Worm (Caenorhabditis elegans): ENCODE data around the gene dpy-31.

Gene dpy-31

ce11 chrIII:7181822-7182221, 20.2 kb upstream of the dpy-31 start, which contains the start of gene epg-4 (continued):
- TF ChIP-seq C17E4.6 (GFP tag; IDR thresholded peaks at IDR 0.05): no peak
- TF ChIP-seq F37B4.10 (GFP tag; IDR thresholded peaks at IDR 0.05): no peak
- TF ChIP-seq F55B11.4 (tag; optimal IDR thresholded peaks at IDR 0.05; ENCODE audit: borderline replicate concordance, insufficient read depth): no peak
- no peak for TF ChIP-seq nhr-27 (tag; optimal IDR thresholded peaks at IDR 0.05)
- no peak for TF ChIP-seq mxl-1 (tag; optimal IDR thresholded peaks at IDR 0.05)
- TF ChIP-seq ztf-18 (tag; optimal IDR thresholded peaks at IDR 0.05): peak; percentile 25
- TF ChIP-seq nfya-1 (tag; optimal IDR thresholded peaks at IDR 0.05; ENCODE audit: borderline replicate concordance, insufficient read depth): no peak
- TF ChIP-seq hlh-26 (GFP tag; conservative IDR thresholded peaks at IDR 0.05): no peak
- peak; percentile 43; the same call in 1 of the 2 replicates for TF ChIP-seq pbrm-1 (GFP tag; IDR thresholded peaks at IDR 0.05)
- no peak for TF ChIP-seq ceh-79 (tag; optimal IDR thresholded peaks at IDR 0.05)
- TF ChIP-seq rpc-1 (optimal IDR thresholded peaks at IDR 0.05): no peak
- no peak for TF ChIP-seq rpc-1 (tag; optimal IDR thresholded peaks at IDR 0.05)
- peak; percentile 81 for TF ChIP-seq cebp-1 (GFP tag; IDR thresholded peaks at IDR 0.05)
- peak; percentile 86 for TF ChIP-seq cebp-1 (tag; optimal IDR thresholded peaks at IDR 0.05)
- TF ChIP-seq F33H1.4 (GFP tag; IDR thresholded peaks at IDR 0.05): peak; percentile 54; the same call in 1 of the 2 replicates
- no peak for TF ChIP-seq F39B2.1 (GFP tag; IDR thresholded peaks at IDR 0.05)
- no peak for TF ChIP-seq let-526 (GFP tag; IDR thresholded peaks at IDR 0.05)
- peak; percentile 64; the same call in 1 of the 2 replicates for TF ChIP-seq lin-26 (GFP tag; IDR thresholded peaks at IDR 0.05)
- TF ChIP-seq ceh-91 (GFP tag; IDR thresholded peaks at IDR 0.05): no peak
- TF ChIP-seq T26A5.8 (tag; optimal IDR thresholded peaks at IDR 0.05): no peak
- TF ChIP-seq lsy-27 (tag; optimal IDR thresholded peaks at IDR 0.05; ENCODE audit: borderline replicate concordance, insufficient read depth): no peak
- TF ChIP-seq Y67H2A.10 (GFP tag; conservative IDR thresholded peaks at IDR 0.05): no peak; the same call in 1 of the 2 replicates
- peak; percentile 49 for TF ChIP-seq tlf-1 (GFP tag; optimal IDR thresholded peaks at IDR 0.05)
- no peak for TF ChIP-seq attf-3 (GFP tag; conservative IDR thresholded peaks at IDR 0.05)
- TF ChIP-seq F57A8.1 (GFP tag; optimal IDR thresholded peaks at IDR 0.05): no peak
- TF ChIP-seq snpc-4 (GFP tag; optimal IDR thresholded peaks at IDR 0.05): no peak
- peak in 3 of 4 experiments; percentile 3 to 25 (median 9) for TF ChIP-seq snpc-4 (tag; optimal IDR thresholded peaks at IDR 0.05)
- TF ChIP-seq chd-7 (tag; optimal IDR thresholded peaks at IDR 0.05): no peak
- peak; percentile 70 for TF ChIP-seq B0336.3 (GFP tag; IDR thresholded peaks at IDR 0.05)
- TF ChIP-seq ztf-28 (GFP tag; IDR thresholded peaks at IDR 0.05): no peak
- TF ChIP-seq lsl-1 (GFP tag; optimal IDR thresholded peaks at IDR 0.05): no peak
- TF ChIP-seq ceh-100 (GFP tag; IDR thresholded peaks at IDR 0.05): peak; percentile 75
- no peak for TF ChIP-seq sea-2 (GFP tag; IDR thresholded peaks at IDR 0.05)
- no peak for TF ChIP-seq zfh-2 (GFP tag; conservative IDR thresholded peaks at IDR 0.05)
- peak in 1 of 2 experiments; percentile 49 for TF ChIP-seq let-607 (tag; optimal IDR thresholded peaks at IDR 0.05)
- TF ChIP-seq ekl-4 (GFP tag; IDR thresholded peaks at IDR 0.05): 0 out of 2 replicates have a peak, but pooled peaks have one; percentile 33
- no peak for TF ChIP-seq repo-1 (tag; optimal IDR thresholded peaks at IDR 0.05)
- TF ChIP-seq snpc-1.3 (tag; optimal IDR thresholded peaks at IDR 0.05; ENCODE audit: insufficient read depth): no peak
- peak in 1 of 3 experiments; percentile 28 for TF ChIP-seq lin-35 (GFP tag; optimal IDR thresholded peaks at IDR 0.05)
- peak; percentile 50 for TF ChIP-seq hmg-1.2 (GFP tag; IDR thresholded peaks at IDR 0.05)
- peak; percentile 64 for TF ChIP-seq mcd-1 (GFP tag; IDR thresholded peaks at IDR 0.05)
- TF ChIP-seq F52B5.7 (tag; optimal IDR thresholded peaks at IDR 0.05): peak; percentile 25
- TF ChIP-seq F23B12.7 (tag; optimal IDR thresholded peaks at IDR 0.05; ENCODE audit: insufficient read depth): peak; percentile 13
- no peak for TF ChIP-seq nfya-2 (GFP tag; IDR thresholded peaks at IDR 0.05)
- TF ChIP-seq aptf-3 (GFP tag; IDR thresholded peaks at IDR 0.05): 0 out of 2 replicates have a peak, but pooled peaks have one; percentile 76
- TF ChIP-seq him-1 (tag; optimal IDR thresholded peaks at IDR 0.05): no peak
- peak; percentile 29 for TF ChIP-seq unc-130 (GFP tag; optimal IDR thresholded peaks at IDR 0.05)
- TF ChIP-seq lag-1 (GFP tag; IDR thresholded peaks at IDR 0.05): no peak
